In the genomic region with DNA sequence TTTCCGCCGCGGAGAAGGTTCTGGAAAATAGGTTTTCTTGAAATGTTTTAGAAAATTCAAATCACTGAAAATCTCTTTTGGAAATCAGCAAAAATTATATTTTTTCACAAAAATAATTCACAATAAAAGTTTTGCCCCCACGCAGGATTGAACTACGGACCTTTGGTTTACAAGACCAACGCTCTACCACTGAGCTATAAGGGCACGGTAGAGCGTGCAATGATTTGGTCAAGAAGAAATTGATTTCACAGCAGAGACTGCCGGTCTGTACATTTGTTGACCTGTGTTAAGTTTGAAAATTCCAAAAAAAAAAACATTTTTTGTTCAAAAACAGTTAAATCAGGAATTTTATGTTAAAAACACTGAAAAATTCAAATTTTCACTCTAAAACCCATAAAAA, we compare ENCODE assay signal across 4 worm cellular contexts.
TF ChIP-seq lines count a peak whose summit lies in the region.

No protein-coding gene starts in this region.

TF ChIP-seq in whole organism, L2 larva, 48 proteins besides CTCF, POLR2A, EP300 and RAD21:
- TF ChIP-seq ama-1 (optimal IDR thresholded peaks at IDR 0.05; lab: Kevin White, UChicago) (no peak), ceh-16 (tag; optimal IDR thresholded peaks at IDR 0.05; lab: Kevin White, UChicago) (no peak), nhr-129 (tag; optimal IDR thresholded peaks at IDR 0.05; lab: Kevin White, UChicago) (no peak), peb-1 (tag; optimal IDR thresholded peaks at IDR 0.05; lab: Kevin White, UChicago) (no peak), fos-1 (tag; optimal IDR thresholded peaks at IDR 0.05; lab: Kevin White, UChicago) (peak; percentile 1)
TF ChIP-seq in whole organism, L2 larva: peak in this region for 1.

TF ChIP-seq in whole organism, L3 larva, 47 proteins besides CTCF, POLR2A, EP300 and RAD21:
- TF ChIP-seq fos-1 (tag; optimal IDR thresholded peaks at IDR 0.05; lab: Kevin White, UChicago) (no peak), lin-39 (tag; optimal IDR thresholded peaks at IDR 0.05; lab: Kevin White, UChicago) (no peak), elt-2 (tag; optimal IDR thresholded peaks at IDR 0.05; lab: Kevin White, UChicago) (peak; percentile 14)

TF ChIP-seq in whole organism, L4 larva, 104 proteins besides CTCF, POLR2A, EP300 and RAD21 (continues in another document):
- TF ChIP-seq ceh-20 (GFP tag; IDR thresholded peaks at IDR 0.05; lab: Robert Waterston, UW) (0 out of 2 replicates have a peak, but pooled peaks have one; percentile 40), snpc-4 (tag; optimal IDR thresholded peaks at IDR 0.05; lab: Kevin White, UChicago) (no peak), ZK546.5 (tag; optimal IDR thresholded peaks at IDR 0.05; lab: Kevin White, UChicago) (no peak), zip-2 (tag; optimal IDR thresholded peaks at IDR 0.05; lab: Kevin White, UChicago) (no peak), attf-4 (tag; optimal IDR thresholded peaks at IDR 0.05; lab: Kevin White, UChicago) (no peak), nhr-77 (tag; optimal IDR thresholded peaks at IDR 0.05; lab: Kevin White, UChicago) (no peak), dve-1 (tag; optimal IDR thresholded peaks at IDR 0.05; lab: Kevin White, UChicago; ENCODE audit: insufficient read depth) (no peak), D1046.2 (GFP tag; IDR thresholded peaks at IDR 0.05; lab: Robert Waterston, UW) (no peak), ceh-62 (tag; optimal IDR thresholded peaks at IDR 0.05; lab: Kevin White, UChicago) (no peak), cey-2 (tag; optimal IDR thresholded peaks at IDR 0.05; lab: Kevin White, UChicago; ENCODE audit: borderline replicate concordance, insufficient read depth) (no peak), dmd-8 (GFP tag; IDR thresholded peaks at IDR 0.05; lab: Robert Waterston, UW) (no peak), unc-39 (tag; optimal IDR thresholded peaks at IDR 0.05; lab: Kevin White, UChicago) (no peak), daf-12 (tag; optimal IDR thresholded peaks at IDR 0.05; lab: Kevin White, UChicago) (no peak), mdt-29 (GFP tag; IDR thresholded peaks at IDR 0.05; lab: Robert Waterston, UW) (no peak), lin-39 (tag; optimal IDR thresholded peaks at IDR 0.05; lab: Kevin White, UChicago) (no peak), dmd-6 (GFP tag; IDR thresholded peaks at IDR 0.05; lab: Robert Waterston, UW) (peak; percentile 36; the same call in 1 of the 2 replicates), lin-38 (GFP tag; IDR thresholded peaks at IDR 0.05; lab: Robert Waterston, UW) (no peak), unc-62 (GFP tag; optimal IDR thresholded peaks at IDR 0.05 in 1 of 2; lab: Kevin White, UChicago) (no peak), unc-62 (tag; optimal IDR thresholded peaks at IDR 0.05; lab: Kevin White, UChicago) (no peak), ceh-32 (tag; optimal IDR thresholded peaks at IDR 0.05; lab: Kevin White, UChicago; ENCODE audit: poor library complexity) (no peak), spr-1 (tag; optimal IDR thresholded peaks at IDR 0.05; lab: Kevin White, UChicago) (no peak), Y75B8A.6 (GFP tag; IDR thresholded peaks at IDR 0.05; lab: Robert Waterston, UW) (no peak), F44E2.7 (GFP tag; IDR thresholded peaks at IDR 0.05; lab: Robert Waterston, UW) (no peak), saeg-2 (GFP tag; IDR thresholded peaks at IDR 0.05; lab: Robert Waterston, UW) (no peak), sdz-12 (GFP tag; optimal IDR thresholded peaks at IDR 0.05; lab: Kevin White, UChicago) (no peak), ces-1 (GFP tag; optimal IDR thresholded peaks at IDR 0.05; lab: Kevin White, UChicago) (no peak), mxl-2 (GFP tag; conservative IDR thresholded peaks at IDR 0.05; lab: Robert Waterston, UW) (no peak), pqm-1 (tag; optimal IDR thresholded peaks at IDR 0.05; lab: Kevin White, UChicago) (no peak), egl-43 (GFP tag; IDR thresholded peaks at IDR 0.05; lab: Robert Waterston, UW) (peak; percentile 73), mdl-1 (tag; optimal IDR thresholded peaks at IDR 0.05; lab: Kevin White, UChicago) (no peak), hlh-11 (tag; optimal IDR thresholded peaks at IDR 0.05; lab: Kevin White, UChicago) (peak; percentile 0), zfp-2 (tag; optimal IDR thresholded peaks at IDR 0.05; lab: Kevin White, UChicago) (no peak), mes-2 (tag; optimal IDR thresholded peaks at IDR 0.05; lab: Kevin White, UChicago; ENCODE audit: poor library complexity, severe bottlenecking) (no peak), tag-97 (GFP tag; IDR thresholded peaks at IDR 0.05; lab: Robert Waterston, UW) (no peak), pha-4 (GFP tag; IDR thresholded peaks at IDR 0.05; lab: Robert Waterston, UW) (no peak; the same call in 1 of the 2 replicates), pha-4 (tag; optimal IDR thresholded peaks at IDR 0.05; lab: Kevin White, UChicago) (no peak), Y48G9A.11 (GFP tag; IDR thresholded peaks at IDR 0.05; lab: Robert Waterston, UW) (no peak), hif-1 (tag; optimal IDR thresholded peaks at IDR 0.05; lab: Kevin White, UChicago) (no peak), snpc-1.2 (GFP tag; IDR thresholded peaks at IDR 0.05; lab: Robert Waterston, UW) (peak; percentile 70), ZK337.2 (GFP tag; IDR thresholded peaks at IDR 0.05; lab: Robert Waterston, UW) (0 out of 2 replicates have a peak, but pooled peaks have one; percentile 23)

TF ChIP-seq in whole organism, young adult, 124 proteins besides CTCF, POLR2A, EP300 and RAD21 (continues in another document):
- peak in 1 of 3 experiments; percentile 56 for TF ChIP-seq lin-35 (GFP tag; optimal IDR thresholded peaks at IDR 0.05; lab: Kevin White, UChicago)
- TF ChIP-seq unc-130 (GFP tag; optimal IDR thresholded peaks at IDR 0.05; lab: Kevin White, UChicago), result peak; percentile 16
- peak; percentile 11 for TF ChIP-seq hlh-12 (tag; optimal IDR thresholded peaks at IDR 0.05; lab: Kevin White, UChicago)
- TF ChIP-seq ztf-18 (tag; optimal IDR thresholded peaks at IDR 0.05; lab: Kevin White, UChicago), result peak; percentile 66
- TF ChIP-seq gei-17 (GFP tag; optimal IDR thresholded peaks at IDR 0.05; lab: Kevin White, UChicago), result no peak
- peak; percentile 9 for TF ChIP-seq madf-10 (tag; optimal IDR thresholded peaks at IDR 0.05; lab: Kevin White, UChicago)
- no peak for TF ChIP-seq repo-1 (tag; optimal IDR thresholded peaks at IDR 0.05; lab: Kevin White, UChicago)
- no peak for TF ChIP-seq fkh-3 (tag; optimal IDR thresholded peaks at IDR 0.05; lab: Kevin White, UChicago)
- TF ChIP-seq F10E7.11 (tag; optimal IDR thresholded peaks at IDR 0.05; lab: Kevin White, UChicago), result no peak
- TF ChIP-seq aptf-3 (GFP tag; IDR thresholded peaks at IDR 0.05; lab: Robert Waterston, UW), result no peak
- no peak for TF ChIP-seq ztf-22 (GFP tag; optimal IDR thresholded peaks at IDR 0.05; lab: Kevin White, UChicago)
- TF ChIP-seq die-1 (tag; optimal IDR thresholded peaks at IDR 0.05; lab: Kevin White, UChicago), result peak; percentile 67
- TF ChIP-seq B0261.1 (tag; optimal IDR thresholded peaks at IDR 0.05; lab: Kevin White, UChicago), result peak; percentile 85
- no peak for TF ChIP-seq ceh-27 (GFP tag; optimal IDR thresholded peaks at IDR 0.05; lab: Kevin White, UChicago)
- TF ChIP-seq ztf-6 (GFP tag; IDR thresholded peaks at IDR 0.05; lab: Robert Waterston, UW), result no peak
- TF ChIP-seq madf-6 (GFP tag; IDR thresholded peaks at IDR 0.05; lab: Robert Waterston, UW), result peak; percentile 60; the same call in 1 of the 2 replicates
- no peak for TF ChIP-seq nhr-120 (GFP tag; IDR thresholded peaks at IDR 0.05; lab: Robert Waterston, UW)
- TF ChIP-seq cebp-1 (GFP tag; IDR thresholded peaks at IDR 0.05; lab: Robert Waterston, UW), result no peak
- TF ChIP-seq cebp-1 (tag; optimal IDR thresholded peaks at IDR 0.05; lab: Kevin White, UChicago), result peak; percentile 47
- TF ChIP-seq Y53G8AR.9 (GFP tag; conservative IDR thresholded peaks at IDR 0.05; lab: Robert Waterston, UW), result peak; percentile 38; the same call in 1 of the 2 replicates
- TF ChIP-seq hrde-1 (tag; optimal IDR thresholded peaks at IDR 0.05; lab: Kevin White, UChicago; ENCODE audit: borderline replicate concordance), result no peak
- peak; percentile 70 for TF ChIP-seq mxl-1 (tag; optimal IDR thresholded peaks at IDR 0.05; lab: Kevin White, UChicago)
- TF ChIP-seq snpc-1.3 (tag; optimal IDR thresholded peaks at IDR 0.05; lab: Kevin White, UChicago; ENCODE audit: insufficient read depth), result peak; percentile 79
- no peak for TF ChIP-seq unc-62 (GFP tag; optimal IDR thresholded peaks at IDR 0.05; lab: Kevin White, UChicago)
- no peak for TF ChIP-seq ceh-40 (GFP tag; IDR thresholded peaks at IDR 0.05; lab: Robert Waterston, UW)
- no peak for TF ChIP-seq ceh-91 (GFP tag; IDR thresholded peaks at IDR 0.05; lab: Robert Waterston, UW)
- no peak for TF ChIP-seq B0336.3 (GFP tag; IDR thresholded peaks at IDR 0.05; lab: Robert Waterston, UW)
- peak; percentile 64 for TF ChIP-seq hmg-1.2 (GFP tag; IDR thresholded peaks at IDR 0.05; lab: Robert Waterston, UW)
- peak; percentile 81; the same call in 1 of the 2 replicates for TF ChIP-seq ztf-25 (GFP tag; IDR thresholded peaks at IDR 0.05; lab: Robert Waterston, UW)
- no peak for TF ChIP-seq F22D6.2 (tag; optimal IDR thresholded peaks at IDR 0.05; lab: Kevin White, UChicago)
- TF ChIP-seq aptf-2 (GFP tag; conservative IDR thresholded peaks at IDR 0.05; lab: Robert Waterston, UW), result no peak
- no peak for TF ChIP-seq B0019.2 (GFP tag; conservative IDR thresholded peaks at IDR 0.05; lab: Robert Waterston, UW)
- TF ChIP-seq let-526 (GFP tag; IDR thresholded peaks at IDR 0.05; lab: Robert Waterston, UW), result no peak
- TF ChIP-seq F23B12.7 (tag; optimal IDR thresholded peaks at IDR 0.05; lab: Kevin White, UChicago; ENCODE audit: insufficient read depth), result peak; percentile 23
- no peak for TF ChIP-seq ama-1 (optimal IDR thresholded peaks at IDR 0.05; lab: Kevin White, UChicago)
- peak in 1 of 2 experiments; percentile 31 for TF ChIP-seq ama-1 (GFP tag; optimal IDR thresholded peaks at IDR 0.05; lab: Kevin White, UChicago)
- TF ChIP-seq hsf-1 (GFP tag; IDR thresholded peaks at IDR 0.05; lab: Robert Waterston, UW), result no peak
- peak; percentile 2 for TF ChIP-seq nhr-80 (tag; optimal IDR thresholded peaks at IDR 0.05; lab: Kevin White, UChicago)
- TF ChIP-seq C17E4.6 (GFP tag; IDR thresholded peaks at IDR 0.05; lab: Robert Waterston, UW), result peak; percentile 54; the same call in 1 of the 2 replicates
- TF ChIP-seq rec-8 (tag; optimal IDR thresholded peaks at IDR 0.05; lab: Kevin White, UChicago), result peak in 1 of 2 experiments; percentile 33
- TF ChIP-seq tbp1 (GFP tag; optimal IDR thresholded peaks at IDR 0.05; lab: Kevin White, UChicago), result peak; percentile 92
- TF ChIP-seq dox-1 (GFP tag; IDR thresholded peaks at IDR 0.05; lab: Robert Waterston, UW), result peak; percentile 51; the same call in 1 of the 2 replicates
- no peak for TF ChIP-seq ets-4 (GFP tag; optimal IDR thresholded peaks at IDR 0.05; lab: Kevin White, UChicago)
- TF ChIP-seq hmg-20 (GFP tag; IDR thresholded peaks at IDR 0.05; lab: Robert Waterston, UW), result no peak
- peak; percentile 44 for TF ChIP-seq snpc-1.1 (tag; optimal IDR thresholded peaks at IDR 0.05; lab: Kevin White, UChicago; ENCODE audit: insufficient read depth)
